Worm (Caenorhabditis elegans) whole organism, early embryonic: ENCODE measurements around the gene T09F3.7.

Source experiments
- B0310.2 ChIP-seq: sonication (generic microtip); optimal IDR thresholded peaks from 2 replicates; lab custom pipeline; 2016; ENCODE audit warnings: mild to moderate bottlenecking, missing genetic modification characterization, missing compliant biosample characterization
- F13C5.2 ChIP-seq: sonication (generic microtip); optimal IDR thresholded peaks from 2 replicates; lab custom pipeline; 2017; ENCODE audit warnings: mild to moderate bottlenecking, missing genetic modification characterization, inconsistent platforms, missing compliant biosample characterization
- aly-1 ChIP-seq: sonication (generic microtip); optimal IDR thresholded peaks from 2 replicates; lab custom pipeline; 2016; ENCODE audit warnings: missing genetic modification characterization, missing compliant biosample characterization
- ama-1 ChIP-seq: fragments of 150-350 bp; optimal IDR thresholded peaks from 2 replicates; lab custom pipeline; 2014
- ceh-13 ChIP-seq: fragments of 200-800 bp; sonication (Bioruptor generic); optimal IDR thresholded peaks from 2 replicates; lab custom pipeline; 2018; ENCODE audit warnings: mild to moderate bottlenecking, missing genetic modification characterization, missing compliant biosample characterization
- flt-1 ChIP-seq: fragments of 200-800 bp; sonication (Bioruptor generic); IDR thresholded peaks from 2 replicates; pipeline ENCODE4 v1.3.6; 2022; ENCODE audit warnings: missing genetic modification characterization, missing compliant biosample characterization
- hmbx-1 ChIP-seq: sonication (generic microtip); optimal IDR thresholded peaks from 2 replicates; lab custom pipeline; 2016; ENCODE audit warnings: mild to moderate bottlenecking, missing genetic modification characterization, missing compliant biosample characterization
- hmg-4 ChIP-seq: fragments of 200-800 bp; sonication (Bioruptor generic); optimal IDR thresholded peaks from 2 replicates; lab custom pipeline; 2018; ENCODE audit warnings: mild to moderate bottlenecking, missing genetic modification characterization, missing compliant biosample characterization
- hnd-1 ChIP-seq: sonication (generic microtip); optimal IDR thresholded peaks from 2 replicates; lab custom pipeline; 2016; ENCODE audit warnings: missing genetic modification characterization, missing compliant biosample characterization
- scrt-1 ChIP-seq: fragments of 200-800 bp; sonication (Bioruptor generic); IDR thresholded peaks from 2 replicates; pipeline ENCODE4 v1.3.6; 2022; ENCODE audit warnings: missing genetic modification characterization, missing compliant biosample characterization
- sea-1 ChIP-seq: fragments of 200-800 bp; sonication (Bioruptor generic); conservative IDR thresholded peaks from 2 replicates; pipeline ENCODE4 v1.3.6; 2022; ENCODE audit warnings: missing genetic modification characterization, missing compliant biosample characterization
- tbx-11 ChIP-seq: fragments of 200-800 bp; sonication (Bioruptor generic); IDR thresholded peaks from 2 replicates; pipeline ENCODE4 v1.3.6; 2022; ENCODE audit warnings: missing genetic modification characterization, missing compliant biosample characterization
- tbx-37 ChIP-seq: fragments of 200-800 bp; sonication (Bioruptor generic); conservative IDR thresholded peaks from 2 replicates; pipeline ENCODE4 v1.3.6; 2022; ENCODE audit warnings: missing genetic modification reagents, missing genetic modification characterization, missing compliant biosample characterization
- tra-4 ChIP-seq: sonication (generic microtip); optimal IDR thresholded peaks from 2 replicates; lab custom pipeline; 2017; ENCODE audit warnings: missing genetic modification characterization, missing compliant biosample characterization

DNA sequence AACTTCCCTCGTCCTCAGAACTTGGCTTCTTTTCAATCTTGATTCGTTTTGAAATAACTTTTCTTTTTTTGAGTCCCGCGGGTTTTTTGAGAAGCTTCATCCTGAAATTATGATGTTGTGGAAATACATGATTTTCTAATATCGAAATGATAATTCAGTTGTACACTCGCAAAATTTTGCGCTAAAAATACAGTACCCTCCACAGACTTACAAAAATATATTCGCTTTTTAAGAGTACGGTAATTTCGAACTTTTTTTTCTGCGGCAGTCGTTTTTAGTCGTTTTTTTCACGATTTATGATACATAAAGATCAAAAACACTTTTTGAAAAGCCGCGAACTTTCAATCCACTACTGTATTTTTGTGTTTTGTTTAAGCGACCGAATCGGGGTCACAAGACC, 46.0 kb upstream of the T09F3.7 start, which contains the start of gene pro-2:
- no peak for TF ChIP-seq tbx-11 (GFP tag; lab: Robert Waterston, UW)
- TF ChIP-seq hnd-1 (tag; lab: Kevin White, UChicago) = no peak
- no peak for TF ChIP-seq hmg-4
- TF ChIP-seq ama-1 (lab: Kevin White, UChicago) = no peak
- no peak for TF ChIP-seq tra-4
- TF ChIP-seq scrt-1 = no peak
- TF ChIP-seq aly-1 (tag; lab: Kevin White, UChicago) = no peak
- TF ChIP-seq flt-1 (GFP tag; lab: Robert Waterston, UW) = no peak
- no peak for TF ChIP-seq F13C5.2 (tag; lab: Kevin White, UChicago)
- no peak for TF ChIP-seq B0310.2
- no peak for TF ChIP-seq sea-1 (GFP tag; lab: Robert Waterston, UW)
- no peak for TF ChIP-seq tbx-37 (GFP tag; lab: Robert Waterston, UW)
- no peak for TF ChIP-seq hmbx-1 (tag; lab: Kevin White, UChicago)
- TF ChIP-seq ceh-13 (GFP tag; lab: Kevin White, UChicago) = no peak
